Fruit fly (Drosophila melanogaster): ENCODE data around the gene scat.

Gene scat

dm6 chr2L:9436504-9436903 is 5.3 kb downstream of the scat start, which contains the start of gene RpS28-like:
Gene RpS28-like (plus strand): TSS chr2L:9436804.
- no peak for TF ChIP-seq noc (tag; optimal IDR thresholded peaks at IDR 0.05)

- no peak for TF ChIP-seq noc (tag; optimal IDR thresholded peaks at IDR 0.05)
These were observed 6.1 kb downstream of the scat start, which contains the start of gene numb for dm6 chr2L:9437216-9437715. Gene numb (plus strand): TSS chr2L:9437469.

DNA sequence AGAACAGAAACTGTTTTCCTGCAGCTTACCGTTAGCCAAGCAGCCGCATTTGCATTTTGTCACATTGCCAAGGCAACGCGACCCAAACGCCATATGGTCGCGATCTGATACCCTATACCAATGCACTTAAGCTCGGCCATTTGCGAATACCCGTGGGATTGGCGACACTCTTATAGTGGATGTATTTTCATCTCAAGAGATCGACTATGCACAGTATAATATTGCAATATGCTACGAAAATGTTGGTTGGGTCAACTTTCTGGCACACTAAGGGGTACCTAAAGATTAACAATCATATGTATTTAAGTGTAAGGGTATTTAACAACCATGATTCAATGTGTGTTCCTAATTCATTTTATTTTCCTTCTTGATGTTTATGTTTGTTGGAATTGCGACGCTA is 7.0 kb downstream of the scat start:
- no peak for TF ChIP-seq noc (tag; optimal IDR thresholded peaks at IDR 0.05)

DNA sequence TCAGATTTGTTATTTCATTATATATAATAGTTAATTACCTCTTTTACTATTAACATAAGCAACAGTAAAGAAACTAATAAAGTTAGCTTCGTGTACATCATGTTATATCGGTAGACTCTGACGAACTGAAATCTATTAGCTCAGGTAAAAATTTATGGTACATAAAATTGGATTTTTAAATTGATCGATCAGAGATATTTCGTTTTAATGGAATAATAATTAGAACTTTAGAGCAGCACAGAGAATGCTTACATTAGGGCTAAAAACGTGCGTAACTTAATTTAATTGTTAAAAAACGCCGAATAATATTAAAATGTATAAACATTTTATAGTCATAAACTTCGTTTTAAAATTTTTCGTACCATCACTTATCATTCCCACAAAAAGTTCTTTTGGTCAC is 9.4 kb downstream of the scat start, which contains the start of gene CG33723:
Gene CG33723 (minus strand): TSS at position 101 of the 400 bp plus-strand sequence.
- TF ChIP-seq noc (tag; optimal IDR thresholded peaks at IDR 0.05) = no peak

dm6 chr2L:9442795-9443287 is 11.6 kb downstream of the scat start:
- TF ChIP-seq noc (tag; optimal IDR thresholded peaks at IDR 0.05) = no peak

DNA sequence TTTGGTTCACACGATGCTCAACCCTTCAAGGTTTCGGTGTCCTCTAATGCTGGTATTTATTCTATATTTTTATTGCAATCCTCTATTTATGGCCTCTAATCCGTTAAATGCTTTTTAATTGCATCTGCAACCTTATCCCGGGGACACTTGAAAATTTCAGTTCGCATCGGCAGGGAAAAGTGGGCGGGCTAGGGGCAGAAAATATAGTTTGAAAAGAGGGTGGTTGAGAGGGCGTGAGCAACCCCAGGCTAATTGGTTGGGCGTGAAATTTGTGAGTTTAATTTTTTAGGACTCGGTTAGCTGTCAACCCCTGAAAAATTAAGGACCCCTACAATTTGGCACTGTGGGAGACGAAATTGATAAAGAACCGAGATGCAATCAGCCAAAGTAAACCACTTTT is 14.5 kb downstream of the scat start:
- TF ChIP-seq noc (tag; optimal IDR thresholded peaks at IDR 0.05) = no peak

dm6 chr2L:9446398-9446945 is 15.3 kb downstream of the scat start:
- no peak for TF ChIP-seq noc (tag; optimal IDR thresholded peaks at IDR 0.05)

dm6 chr2L:9447816-9448215 is 16.6 kb downstream of the scat start:
- TF ChIP-seq noc (tag; optimal IDR thresholded peaks at IDR 0.05) = no peak

- TF ChIP-seq noc (tag; optimal IDR thresholded peaks at IDR 0.05) = no peak
These were observed 17.4 kb downstream of the scat start for dm6 chr2L:9448322-9449256.

DNA sequence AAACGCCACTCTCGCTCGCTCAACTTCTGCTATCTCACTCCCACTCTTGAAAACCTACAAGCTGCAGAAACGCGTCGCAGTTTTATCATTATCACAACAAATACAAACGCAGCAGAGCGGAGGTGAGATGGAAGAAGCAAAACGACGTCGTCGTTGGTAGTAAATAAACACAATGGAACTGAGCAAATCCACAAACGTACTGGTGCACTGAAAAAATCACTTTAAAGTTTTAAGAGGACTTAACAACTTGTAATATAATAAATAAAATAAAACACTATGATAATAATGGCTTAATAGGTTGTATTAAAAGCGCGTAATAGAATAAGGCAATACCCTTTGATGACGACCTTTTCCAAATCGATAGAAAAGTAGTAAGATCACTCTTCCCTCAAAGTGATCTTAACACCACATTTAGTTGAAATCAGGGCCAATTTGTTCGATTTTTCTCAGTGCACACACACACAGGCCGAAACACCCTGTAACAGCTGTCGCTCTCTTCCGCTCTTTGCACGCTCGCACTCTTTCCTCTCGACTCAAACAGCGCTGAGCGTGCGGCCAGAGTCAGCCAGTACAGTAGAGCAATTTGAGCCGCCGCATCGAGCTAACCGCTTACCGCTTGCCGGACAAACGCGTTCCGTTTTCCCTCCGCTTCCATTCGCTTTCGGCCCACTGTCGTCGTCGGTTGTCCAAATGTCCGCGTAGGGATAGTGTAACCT is 18.2 kb downstream of the scat start:
- TF ChIP-seq noc (tag; optimal IDR thresholded peaks at IDR 0.05) = peak; percentile 99

DNA sequence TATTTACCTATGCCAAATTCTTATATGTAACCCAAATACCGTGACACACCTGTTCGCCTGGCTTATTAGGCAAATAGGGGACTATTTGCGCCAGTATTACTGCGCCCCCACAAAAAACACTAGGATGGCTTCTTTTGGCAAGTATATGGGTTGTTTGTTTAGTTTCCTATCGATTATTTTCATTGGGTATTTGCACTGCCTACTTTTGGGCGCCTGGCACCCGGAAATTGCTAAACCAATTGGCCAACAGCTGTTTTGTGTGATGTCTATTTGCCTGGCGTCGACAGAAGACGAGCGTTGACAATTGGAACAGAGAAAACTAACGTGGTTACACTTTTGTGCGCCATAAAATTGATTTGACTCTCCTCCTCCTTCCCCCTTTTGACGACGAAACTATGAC is 21.8 kb downstream of the scat start:
- TF ChIP-seq noc (tag; optimal IDR thresholded peaks at IDR 0.05) = no peak

dm6 chr2L:9454369-9455054 is 23.3 kb downstream of the scat start:
- no peak for TF ChIP-seq noc (tag; optimal IDR thresholded peaks at IDR 0.05)

DNA sequence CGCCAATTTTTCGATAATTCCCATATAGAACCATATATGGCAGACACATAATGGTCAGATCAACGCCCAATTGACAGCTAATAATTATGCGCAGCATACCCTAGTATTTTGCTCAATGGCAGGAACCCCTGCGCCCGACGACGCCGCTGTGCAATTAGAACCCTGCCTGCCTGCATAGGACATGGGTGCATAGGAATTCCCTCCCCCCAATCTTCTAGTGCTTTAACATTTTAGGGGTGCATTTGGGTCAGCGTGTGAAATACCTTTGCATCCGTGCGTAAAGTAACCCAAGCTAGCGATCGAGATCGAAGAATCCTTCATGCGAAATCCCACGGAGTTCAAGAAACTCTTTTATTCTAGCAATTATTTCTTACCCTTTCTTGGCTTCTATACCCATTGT is 24.0 kb downstream of the scat start:
- TF ChIP-seq noc (tag; optimal IDR thresholded peaks at IDR 0.05) = no peak

- no peak for TF ChIP-seq noc (tag; optimal IDR thresholded peaks at IDR 0.05)
These were observed 26.3 kb downstream of the scat start for dm6 chr2L:9457456-9457855.

DNA sequence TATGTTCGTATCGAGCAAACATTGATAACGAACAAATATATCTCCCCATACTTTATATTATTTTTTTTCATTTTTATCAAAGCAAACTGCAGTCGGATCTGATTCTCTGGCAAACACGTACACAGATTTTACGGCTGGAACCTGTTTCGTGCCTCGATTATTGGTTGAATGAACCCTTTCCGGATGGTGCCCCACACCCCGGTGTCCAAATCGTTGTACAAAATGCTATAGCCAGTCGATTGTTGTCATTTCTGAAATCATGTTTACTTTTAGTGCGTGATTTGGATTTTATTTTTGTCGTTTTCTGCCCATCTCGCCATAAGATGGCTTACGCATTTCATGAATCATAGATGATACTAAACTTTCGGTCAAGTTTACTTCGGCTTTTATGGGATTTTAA is 26.7 kb downstream of the scat start:
- TF ChIP-seq noc (tag; optimal IDR thresholded peaks at IDR 0.05) = no peak

Measured in whole organism, larva.